Worm (Caenorhabditis elegans): ENCODE data around the gene C27H6.9.
A peak's percentile ranks its signal among the peaks of the same experiment; 100 is the strongest.

C27H6.9 gene

DNA sequence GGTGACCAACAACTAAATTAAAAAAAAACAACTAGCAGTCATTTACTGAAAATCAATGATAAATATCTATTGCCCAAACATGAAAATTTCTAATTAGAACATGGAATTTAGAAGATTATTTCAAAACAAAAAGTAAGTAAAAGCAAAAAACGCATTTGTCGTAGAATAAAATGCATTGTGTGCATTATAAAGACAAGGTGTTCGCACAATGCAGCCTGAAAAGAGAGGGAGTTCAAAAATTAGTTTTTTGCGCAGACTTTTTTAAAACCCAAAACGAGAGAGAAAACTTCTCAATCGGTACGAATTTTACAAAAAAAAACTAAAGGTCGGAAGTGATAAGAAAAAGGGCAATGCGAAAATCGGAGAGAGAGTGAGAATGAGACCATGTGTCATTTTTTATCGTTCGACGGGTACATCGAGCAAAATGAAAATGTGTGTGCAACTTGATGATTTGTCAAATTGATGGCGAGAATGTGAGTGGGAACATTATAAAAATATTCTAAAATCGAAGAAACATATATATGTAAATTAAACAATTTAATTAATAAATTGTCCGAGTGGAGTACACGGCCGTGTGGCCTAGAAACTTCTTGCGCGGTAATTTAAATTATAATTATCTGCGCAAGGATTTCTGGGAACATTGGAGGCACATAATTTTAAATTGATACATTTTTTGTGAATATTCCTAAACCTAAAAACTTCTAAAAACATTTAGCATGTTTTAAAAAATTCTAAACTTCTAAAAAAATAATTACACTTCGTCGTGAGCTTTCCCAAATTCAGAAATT lies 48.9 kb downstream of the C27H6.9 start:
- TF ChIP-seq bed-3 (GFP tag; optimal IDR thresholded peaks at IDR 0.05) (no peak), nhr-76 (tag; optimal IDR thresholded peaks at IDR 0.05) (no peak), nhr-28 (tag; optimal IDR thresholded peaks at IDR 0.05) (no peak), unc-120 (tag; optimal IDR thresholded peaks at IDR 0.05; ENCODE audit: poor library complexity, severe bottlenecking) (no peak), hlh-1 (tag; optimal IDR thresholded peaks at IDR 0.05) (no peak), elt-1 (tag; optimal IDR thresholded peaks at IDR 0.05; ENCODE audit: borderline replicate concordance, insufficient read depth) (no peak), unc-62 (GFP tag; optimal IDR thresholded peaks at IDR 0.05) (no peak), mab-5 (tag; optimal IDR thresholded peaks at IDR 0.05) (no peak), ceh-43 (GFP tag; optimal IDR thresholded peaks at IDR 0.05) (peak; percentile 4), ztf-11 (tag; optimal IDR thresholded peaks at IDR 0.05) (no peak), drap-1 (GFP tag; optimal IDR thresholded peaks at IDR 0.05) (no peak), sem-2 (GFP tag; optimal IDR thresholded peaks at IDR 0.05) (no peak), nhr-237 (tag; optimal IDR thresholded peaks at IDR 0.05) (peak; percentile 32), ces-1 (GFP tag; optimal IDR thresholded peaks at IDR 0.05) (peak; percentile 23), lsy-2 (tag; optimal IDR thresholded peaks at IDR 0.05) (peak; percentile 3)
